Worm (Caenorhabditis elegans) whole organism, young adult: ENCODE data around the gene crn-6.

ENCODE experiments used
- B0261.1 ChIP-seq: sonication (generic microtip); optimal IDR thresholded peaks from 2 replicates; lab custom pipeline; 2016; ENCODE audit warnings: mild to moderate bottlenecking, missing genetic modification characterization, moderate library complexity, missing compliant biosample characterization
- C17E4.6 ChIP-seq: fragments of 200-800 bp; sonication (Bioruptor generic); IDR thresholded peaks from 2 replicates; pipeline ENCODE4 v1.3.6; 2022; ENCODE audit warnings: missing genetic modification reagents, missing genetic modification characterization, missing compliant biosample characterization
- D2030.7 ChIP-seq: fragments of 200-800 bp; sonication (Bioruptor generic); IDR thresholded peaks from 2 replicates; pipeline ENCODE4 v1.3.6; 2022; ENCODE audit warnings: missing genetic modification reagents, missing genetic modification characterization, missing compliant biosample characterization
- F22D6.2 ChIP-seq: sonication (generic microtip); optimal IDR thresholded peaks from 2 replicates; lab custom pipeline; 2016; ENCODE audit warnings: mild to moderate bottlenecking, missing genetic modification characterization, missing compliant biosample characterization
- F52B5.7 ChIP-seq: sonication (generic microtip); optimal IDR thresholded peaks from 2 replicates; lab custom pipeline; 2016; ENCODE audit warnings: mild to moderate bottlenecking, missing genetic modification characterization, missing compliant biosample characterization
- T07F8.4 ChIP-seq: sonication (generic microtip); optimal IDR thresholded peaks from 2 replicates; lab custom pipeline; 2016; ENCODE audit warnings: mild to moderate bottlenecking, missing genetic modification characterization, moderate library complexity, missing compliant biosample characterization
- T26A5.8 ChIP-seq: sonication (generic microtip); optimal IDR thresholded peaks from 2 replicates; lab custom pipeline; 2016; ENCODE audit warnings: missing genetic modification characterization, missing compliant biosample characterization
- Y67H2A.10 ChIP-seq: fragments of 200-800 bp; sonication (Bioruptor generic); conservative IDR thresholded peaks from 2 replicates; pipeline ENCODE4 v1.3.6; 2022; ENCODE audit warnings: missing genetic modification reagents, missing genetic modification characterization, missing compliant biosample characterization
- Y79H2A.3 ChIP-seq: fragments of 200-800 bp; sonication (Bioruptor generic); conservative IDR thresholded peaks from 2 replicates; pipeline ENCODE4 v1.3.6; 2022; ENCODE audit warnings: missing genetic modification reagents, missing genetic modification characterization, missing compliant biosample characterization
- Y95B8A.8 ChIP-seq: fragments of 200-800 bp; sonication (Bioruptor generic); IDR thresholded peaks from 2 replicates; pipeline ENCODE4 v1.3.6; 2022; ENCODE audit warnings: missing genetic modification reagents, missing genetic modification characterization, missing compliant biosample characterization
- aptf-2 ChIP-seq: fragments of 200-800 bp; sonication (Bioruptor generic); conservative IDR thresholded peaks from 2 replicates; pipeline ENCODE4 v1.3.6; 2022; ENCODE audit warnings: missing genetic modification reagents, missing genetic modification characterization, missing compliant biosample characterization
- athp-1 ChIP-seq: sonication (generic microtip); optimal IDR thresholded peaks from 2 replicates; lab custom pipeline; 2017; ENCODE audit warnings: mild to moderate bottlenecking, missing genetic modification characterization, missing compliant biosample characterization
- attf-3 ChIP-seq: fragments of 200-800 bp; sonication (Bioruptor generic); conservative IDR thresholded peaks from 2 replicates; pipeline ENCODE4 v1.3.6; 2022; ENCODE audit warnings: missing genetic modification reagents, missing genetic modification characterization, missing compliant biosample characterization
- bed-2 ChIP-seq: fragments of 200-800 bp; sonication (Bioruptor generic); IDR thresholded peaks from 2 replicates; pipeline ENCODE4 v1.3.6; 2022; ENCODE audit warnings: missing genetic modification reagents, missing genetic modification characterization, missing compliant biosample characterization
- cebp-1 ChIP-seq, 2 experiments: fragments of 200-800 bp in 1 of 2; sonication (Bioruptor generic) in 1 of 2; sonication (generic microtip) in 1 of 2; IDR thresholded peaks in 1 of 2; optimal IDR thresholded peaks in 1 of 2; 2 replicates each; pipeline versions ENCODE4 v1.3.6 to Lab custom; 2017 to 2022; ENCODE audit warnings: missing compliant biosample characterization in 2 of 2, missing genetic modification characterization in 2 of 2, mild to moderate bottlenecking in 1 of 2, missing genetic modification reagents in 1 of 2, moderate library complexity in 1 of 2
- ceh-27 ChIP-seq: fragments of 200-800 bp; sonication (Bioruptor generic); optimal IDR thresholded peaks from 2 replicates; lab custom pipeline; 2018; ENCODE audit warnings: mild to moderate bottlenecking, missing genetic modification characterization, moderate library complexity, missing compliant biosample characterization
- ceh-79 ChIP-seq: sonication (generic microtip); optimal IDR thresholded peaks from 2 replicates; lab custom pipeline; 2017; ENCODE audit warnings: mild to moderate bottlenecking, missing genetic modification characterization, missing compliant biosample characterization
- chd-7 ChIP-seq: sonication (generic microtip); optimal IDR thresholded peaks from 2 replicates; lab custom pipeline; 2016; ENCODE audit warnings: mild to moderate bottlenecking, missing genetic modification characterization, moderate library complexity, missing compliant biosample characterization
- dpl-1 ChIP-seq: fragments of 150-350 bp; optimal IDR thresholded peaks from 2 replicates; lab custom pipeline; 2014; ENCODE audit warnings: missing biosample characterization, missing genetic modification reagents, missing genetic modification characterization
- efl-1 ChIP-seq: fragments of 150-350 bp; optimal IDR thresholded peaks from 2 replicates; lab custom pipeline; 2014; ENCODE audit warnings: missing biosample characterization, missing genetic modification reagents, missing genetic modification characterization
- egl-44 ChIP-seq: fragments of 200-800 bp; sonication (Bioruptor generic); IDR thresholded peaks from 2 replicates; pipeline ENCODE4 v1.3.6; 2022; ENCODE audit warnings: missing genetic modification reagents, missing genetic modification characterization, missing compliant biosample characterization
- him-1 ChIP-seq: sonication (generic microtip); optimal IDR thresholded peaks from 2 replicates; lab custom pipeline; 2016; ENCODE audit warnings: missing genotype, missing genetic modification reagents, missing genetic modification characterization, missing compliant biosample characterization
- hsf-1 ChIP-seq: fragments of 200-800 bp; sonication (Bioruptor generic); IDR thresholded peaks from 2 replicates; pipeline ENCODE4 v1.3.6; 2022; ENCODE audit warnings: missing genetic modification reagents, missing genetic modification characterization, missing compliant biosample characterization
- let-607 ChIP-seq, 2 experiments: fragments of 200-800 bp in 1 of 2; sonication (Bioruptor generic) in 1 of 2; sonication (generic microtip) in 1 of 2; optimal IDR thresholded peaks; 2 replicates each; lab custom pipeline; 2016 to 2018; ENCODE audit warnings: mild to moderate bottlenecking in 2 of 2, missing compliant biosample characterization in 2 of 2, missing genetic modification characterization in 2 of 2, moderate library complexity in 2 of 2, missing genotype in 1 of 2
- lin-35 ChIP-seq, 3 experiments: fragments of 150-350 bp in 2 of 3; sonication (generic microtip) in 1 of 3; optimal IDR thresholded peaks; 2 replicates each; lab custom pipeline; 2014 to 2018; ENCODE audit warnings: missing biosample characterization in 3 of 3, missing genetic modification characterization in 3 of 3, missing genetic modification reagents in 3 of 3
- lin-54 ChIP-seq: fragments of 200-800 bp; sonication (Bioruptor generic); optimal IDR thresholded peaks from 2 replicates; lab custom pipeline; 2018; ENCODE audit warnings: mild to moderate bottlenecking, missing genetic modification characterization, missing compliant biosample characterization
- lsy-27 ChIP-seq: sonication (generic microtip); optimal IDR thresholded peaks from 2 replicates; lab custom pipeline; 2017; ENCODE audit warnings: missing genetic modification characterization, mild to moderate bottlenecking, missing compliant biosample characterization, antibody characterized with exemption, missing genotype, borderline replicate concordance; ENCODE audit not compliant: insufficient read depth
- madf-3 ChIP-seq: fragments of 200-800 bp; sonication (Bioruptor generic); IDR thresholded peaks from 2 replicates; pipeline ENCODE4 v1.3.6; 2022; ENCODE audit warnings: missing genetic modification reagents, missing genetic modification characterization, missing compliant biosample characterization
- madf-6 ChIP-seq: fragments of 200-800 bp; sonication (Bioruptor generic); IDR thresholded peaks from 2 replicates; pipeline ENCODE4 v1.3.6; 2022; ENCODE audit warnings: missing genetic modification reagents, missing genetic modification characterization, missing compliant biosample characterization
- mel-28 ChIP-seq: sonication (generic microtip); optimal IDR thresholded peaks from 2 replicates; lab custom pipeline; 2016; ENCODE audit warnings: borderline replicate concordance, mild to moderate bottlenecking, missing genetic modification characterization, missing compliant biosample characterization
- nfya-2 ChIP-seq: fragments of 200-800 bp; sonication (Bioruptor generic); IDR thresholded peaks from 2 replicates; pipeline ENCODE4 v1.3.6; 2022; ENCODE audit warnings: missing genetic modification reagents, missing genetic modification characterization, missing compliant biosample characterization
- nfyb-1 ChIP-seq: fragments of 200-800 bp; sonication (Bioruptor generic); IDR thresholded peaks from 2 replicates; pipeline ENCODE4 v1.3.6; 2022; ENCODE audit warnings: missing genetic modification reagents, missing genetic modification characterization, missing compliant biosample characterization
- nhr-80 ChIP-seq: sonication (generic microtip); optimal IDR thresholded peaks from 2 replicates; lab custom pipeline; 2016; ENCODE audit warnings: missing genetic modification characterization, missing compliant biosample characterization
- pbrm-1 ChIP-seq: fragments of 200-800 bp; sonication (Bioruptor generic); IDR thresholded peaks from 2 replicates; pipeline ENCODE4 v1.3.6; 2022; ENCODE audit warnings: missing genetic modification reagents, missing genetic modification characterization, missing compliant biosample characterization
- rcor-1 ChIP-seq: fragments of 200-800 bp; sonication (Bioruptor generic); IDR thresholded peaks from 2 replicates; pipeline ENCODE4 v1.3.6; 2022; ENCODE audit warnings: missing genetic modification reagents, missing genetic modification characterization, missing compliant biosample characterization
- snpc-1.3 ChIP-seq: sonication (generic microtip); optimal IDR thresholded peaks from 2 replicates; lab custom pipeline; 2017; ENCODE audit warnings: missing genetic modification characterization, mild to moderate bottlenecking, missing compliant biosample characterization, antibody characterized with exemption, moderate library complexity, missing genotype, missing genetic modification reagents; ENCODE audit not compliant: insufficient read depth
- snpc-3.4 ChIP-seq: sonication (generic microtip); optimal IDR thresholded peaks from 2 replicates; lab custom pipeline; 2017; ENCODE audit warnings: missing genetic modification characterization, mild to moderate bottlenecking, missing compliant biosample characterization, antibody characterized with exemption, moderate library complexity, missing genotype, missing genetic modification reagents
- snpc-4 ChIP-seq, 5 experiments: fragments of 150-350 bp in 1 of 5; sonication (generic microtip) in 4 of 5; optimal IDR thresholded peaks; 2 replicates each; lab custom pipeline; 2014 to 2018; ENCODE audit warnings: missing genetic modification characterization in 5 of 5, missing biosample characterization in 3 of 5, antibody characterized with exemption in 2 of 5, mild to moderate bottlenecking in 2 of 5, missing compliant biosample characterization in 2 of 5, missing genotype in 2 of 5, moderate library complexity in 2 of 5, missing genetic modification reagents in 1 of 5
- tbx-9 ChIP-seq: sonication (generic microtip); optimal IDR thresholded peaks from 2 replicates; lab custom pipeline; 2016; ENCODE audit warnings: borderline replicate concordance, missing genetic modification characterization, inconsistent platforms, missing compliant biosample characterization
- unc-62 ChIP-seq: fragments of 150-350 bp; optimal IDR thresholded peaks from 2 replicates; lab custom pipeline; 2014; ENCODE audit warnings: missing biosample characterization, missing genetic modification reagents, missing genetic modification characterization
- ztf-25 ChIP-seq: fragments of 200-800 bp; sonication (Bioruptor generic); IDR thresholded peaks from 2 replicates; pipeline ENCODE4 v1.3.6; 2022; ENCODE audit warnings: missing genetic modification reagents, missing genetic modification characterization, missing compliant biosample characterization
- ztf-6 ChIP-seq: fragments of 200-800 bp; sonication (Bioruptor generic); IDR thresholded peaks from 2 replicates; pipeline ENCODE4 v1.3.6; 2022; ENCODE audit warnings: missing genetic modification reagents, missing genetic modification characterization, missing compliant biosample characterization

crn-6 gene

DNA sequence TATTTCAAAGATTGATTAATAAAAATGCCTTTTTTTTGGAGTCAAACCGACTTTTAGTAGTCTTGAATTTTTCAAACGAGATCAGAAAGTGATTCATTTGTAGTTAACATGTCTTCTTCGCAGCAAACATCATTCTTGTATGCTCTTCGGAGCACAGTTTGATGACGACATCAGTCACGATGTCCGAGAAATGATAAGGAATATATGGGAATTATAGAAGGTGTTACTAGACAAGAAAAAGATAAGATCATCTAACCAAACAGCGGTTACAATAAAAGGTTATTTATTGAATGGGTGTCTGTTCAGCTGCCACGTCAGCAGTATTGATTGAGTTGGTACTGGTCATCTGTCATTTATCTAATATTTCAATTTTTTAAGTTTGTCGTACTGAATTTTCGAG, 695 bp upstream of the crn-6 start:
- no peak for TF ChIP-seq tbx-9 (tag; lab: Kevin White, UChicago)
- TF ChIP-seq lin-35 (GFP tag; optimal IDR thresholded peaks at IDR 0.05; lab: Kevin White, UChicago) = no peak
- no peak for TF ChIP-seq nfyb-1 (GFP tag; lab: Robert Waterston, UW)
- no peak for TF ChIP-seq cebp-1 (GFP tag; IDR thresholded peaks at IDR 0.05; lab: Robert Waterston, UW)
- TF ChIP-seq cebp-1 (tag; optimal IDR thresholded peaks at IDR 0.05; lab: Kevin White, UChicago) = no peak
- no peak for TF ChIP-seq athp-1 (tag; lab: Kevin White, UChicago)
- no peak for TF ChIP-seq aptf-2
- TF ChIP-seq madf-6 (GFP tag; lab: Robert Waterston, UW) = no peak
- TF ChIP-seq nfya-2 = no peak
- no peak for TF ChIP-seq lin-54 (GFP tag; lab: Kevin White, UChicago)
- TF ChIP-seq dpl-1 (GFP tag; lab: Kevin White, UChicago) = no peak

DNA sequence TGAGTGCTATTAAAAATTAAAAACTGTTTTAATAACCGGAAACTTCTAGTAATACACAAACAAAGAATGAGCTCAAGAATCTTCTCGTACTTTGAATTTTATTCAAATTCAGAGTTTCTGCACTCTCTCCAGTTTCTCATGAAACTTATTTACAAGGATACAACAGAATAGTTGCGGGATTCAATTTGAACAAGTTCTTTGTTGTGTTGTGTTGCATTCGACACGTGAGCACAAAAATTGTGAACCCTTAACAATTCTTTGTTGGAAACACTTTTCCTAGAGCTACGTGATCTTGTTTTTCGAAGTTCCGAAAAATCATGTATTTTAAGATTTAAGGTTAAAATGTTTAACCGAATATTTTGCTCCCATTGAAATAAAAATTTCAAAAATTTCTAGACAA, 6.7 kb downstream of the crn-6 start:
- no peak for TF ChIP-seq Y67H2A.10 (GFP tag; lab: Robert Waterston, UW)
- TF ChIP-seq chd-7 (tag; lab: Kevin White, UChicago) = no peak
- no peak for TF ChIP-seq pbrm-1
- no peak for TF ChIP-seq let-607 (tag; optimal IDR thresholded peaks at IDR 0.05; lab: Kevin White, UChicago)
- TF ChIP-seq hsf-1 (GFP tag; lab: Robert Waterston, UW) = no peak
- TF ChIP-seq him-1 (tag; lab: Kevin White, UChicago) = no peak
- no peak for TF ChIP-seq snpc-3.4 (tag; lab: Kevin White, UChicago)

- TF ChIP-seq nhr-80 (tag; lab: Kevin White, UChicago) (no peak), efl-1 (GFP tag; lab: Kevin White, UChicago) (no peak), D2030.7 (no peak), mel-28 (tag; lab: Kevin White, UChicago) (no peak), egl-44 (no peak), B0261.1 (tag; lab: Kevin White, UChicago) (no peak), Y79H2A.3 (no peak), snpc-1.3 (tag; lab: Kevin White, UChicago) (no peak), ceh-79 (tag; lab: Kevin White, UChicago) (no peak), rcor-1 (GFP tag; lab: Robert Waterston, UW) (no peak)
- TF ChIP-seq, all 124 proteins: peak for 0
Observed at ce11 chrIII:9376701-9377100, 9.6 kb downstream of the crn-6 start.

ce11 chrIII:9383496-9383895, 16.4 kb downstream of the crn-6 start, which contains the start of gene tkr-1:
Gene tkr-1, plus strand, starts transcription at chrIII:9383796.
- TF ChIP-seq ztf-25 (GFP tag; lab: Robert Waterston, UW) (no peak), F52B5.7 (tag; lab: Kevin White, UChicago) (no peak), snpc-4 (GFP tag; optimal IDR thresholded peaks at IDR 0.05; lab: Kevin White, UChicago) (no peak), snpc-4 (tag; optimal IDR thresholded peaks at IDR 0.05; lab: Kevin White, UChicago) (no peak), lsy-27 (no peak), attf-3 (GFP tag; lab: Robert Waterston, UW) (no peak), unc-62 (GFP tag; lab: Kevin White, UChicago) (no peak), T26A5.8 (tag; lab: Kevin White, UChicago) (no peak), C17E4.6 (no peak), ceh-79 (tag; lab: Kevin White, UChicago) (no peak), F22D6.2 (tag; lab: Kevin White, UChicago) (no peak), ceh-27 (no peak), T07F8.4 (tag; lab: Kevin White, UChicago) (no peak), madf-3 (GFP tag; lab: Robert Waterston, UW) (no peak), tbx-9 (tag; lab: Kevin White, UChicago) (no peak), athp-1 (tag; lab: Kevin White, UChicago) (no peak), Y95B8A.8 (GFP tag; lab: Robert Waterston, UW) (no peak), bed-2 (no peak), ztf-6 (GFP tag; lab: Robert Waterston, UW) (no peak)
